Fruit fly (Drosophila melanogaster): Measurements from ENCODE around the gene Tgs1.

The Tgs1 gene

DNA sequence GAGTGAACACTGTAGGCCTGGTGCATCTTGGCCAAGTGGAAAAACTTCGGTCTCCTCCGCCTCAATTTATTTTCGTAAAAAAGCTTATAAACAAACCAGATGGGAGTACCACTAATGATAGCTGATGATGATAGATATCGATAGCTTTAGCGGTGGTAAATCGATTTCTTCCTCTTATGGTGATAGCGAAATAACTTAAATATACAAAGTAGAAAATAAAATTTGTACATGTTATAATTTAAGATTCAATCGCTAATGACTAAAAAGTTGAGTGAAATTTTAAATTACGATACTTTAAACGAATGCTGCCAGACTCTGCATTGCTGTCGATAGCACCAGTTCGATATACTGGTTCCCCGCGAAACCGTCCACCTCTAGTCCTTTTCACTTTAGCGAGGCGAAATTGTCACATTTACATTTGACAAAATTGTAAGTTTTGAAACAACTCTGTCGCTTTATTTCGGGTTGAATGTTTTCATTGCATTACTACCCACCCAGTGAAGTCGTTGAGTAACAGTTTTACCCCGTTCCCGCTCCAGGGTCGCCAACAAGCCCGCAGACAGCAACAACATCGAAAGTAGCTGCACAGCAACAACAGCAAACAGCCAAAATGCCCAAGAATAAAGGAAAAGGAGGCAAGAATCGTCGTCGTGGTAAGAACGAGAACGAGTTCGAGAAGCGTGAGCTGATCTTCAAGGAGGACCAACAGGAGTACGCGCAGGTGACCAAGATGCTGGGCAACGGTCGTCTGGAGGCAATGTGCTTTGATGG, 19.2 kb downstream of the Tgs1 start, which contains the start of the genes Vps39 and eIF1A (continued):
- TF ChIP-seq Oaz (GFP tag; IDR thresholded peaks at IDR 0.05) = no peak
- no peak for TF ChIP-seq Sox100B (GFP tag; optimal IDR thresholded peaks at IDR 0.05)
- peak; percentile 36 for TF ChIP-seq CG13424 (tag; optimal IDR thresholded peaks at IDR 0.05)
- no peak for TF ChIP-seq psq (GFP tag; optimal IDR thresholded peaks at IDR 0.05)
- TF ChIP-seq CG13287 (GFP tag; IDR thresholded peaks at IDR 0.05; ENCODE audit: partially characterized antibody) = peak; percentile 93
- TF ChIP-seq CG18011 (GFP tag; optimal IDR thresholded peaks at IDR 0.05) = no peak
- TF ChIP-seq sc (optimal IDR thresholded peaks at IDR 0.05) = no peak
- TF ChIP-seq sc (GFP tag; optimal IDR thresholded peaks at IDR 0.05) = no peak
- no peak for TF ChIP-seq CG17359 (tag; optimal IDR thresholded peaks at IDR 0.05)
- no peak for TF ChIP-seq exex (tag; optimal IDR thresholded peaks at IDR 0.05)
- no peak for TF ChIP-seq grn (GFP tag; optimal IDR thresholded peaks at IDR 0.05)
- no peak for TF ChIP-seq croc (GFP tag; conservative IDR thresholded peaks at IDR 0.05)
- TF ChIP-seq CG10543 (GFP tag; optimal IDR thresholded peaks at IDR 0.05) = peak; percentile 15
- no peak for TF ChIP-seq gem (tag; optimal IDR thresholded peaks at IDR 0.05)
- no peak for TF ChIP-seq ci (GFP tag; IDR thresholded peaks at IDR 0.05)
- TF ChIP-seq HLH54F (GFP tag; optimal IDR thresholded peaks at IDR 0.05) = peak; percentile 43
- TF ChIP-seq Dek (tag; optimal IDR thresholded peaks at IDR 0.05) = peak; percentile 4
- TF ChIP-seq CG10366 (GFP tag; IDR thresholded peaks at IDR 0.05) = no peak; the same call in 1 of the 2 replicates
- TF ChIP-seq chm (GFP tag; IDR thresholded peaks at IDR 0.05) = no peak
- no peak for TF ChIP-seq tio (GFP tag; optimal IDR thresholded peaks at IDR 0.05)
- TF ChIP-seq CG12659 (GFP tag; optimal IDR thresholded peaks at IDR 0.05) = peak; percentile 73
- no peak for TF ChIP-seq Blimp-1 (GFP tag; optimal IDR thresholded peaks at IDR 0.05)
- TF ChIP-seq CG4360 (GFP tag; IDR thresholded peaks at IDR 0.05) = peak; percentile 72; the same call in 1 of the 2 replicates
- TF ChIP-seq CG11560 (tag; IDR thresholded peaks at IDR 0.05) = no peak
- TF ChIP-seq gcm (GFP tag; optimal IDR thresholded peaks at IDR 0.05) = no peak
- no peak for TF ChIP-seq ftz-f1 (GFP tag; optimal IDR thresholded peaks at IDR 0.05)
- peak; percentile 84 for TF ChIP-seq Doc3 (GFP tag; IDR thresholded peaks at IDR 0.05; ENCODE audit: partially characterized antibody)
- TF ChIP-seq ash1 (GFP tag; optimal IDR thresholded peaks at IDR 0.05) = no peak
- no peak for TF ChIP-seq fd102C (GFP tag; optimal IDR thresholded peaks at IDR 0.05)
- no peak for TF ChIP-seq peb (GFP tag; IDR thresholded peaks at IDR 0.05)
- peak; percentile 16 for TF ChIP-seq NfI (GFP tag; optimal IDR thresholded peaks at IDR 0.05)
- TF ChIP-seq tap (tag; optimal IDR thresholded peaks at IDR 0.05) = no peak
- no peak for TF ChIP-seq MTF-1 (GFP tag; optimal IDR thresholded peaks at IDR 0.05; ENCODE audit: borderline replicate concordance)
- no peak for TF ChIP-seq Elba2 (GFP tag; optimal IDR thresholded peaks at IDR 0.05)
- TF ChIP-seq Stat92E (GFP tag; optimal IDR thresholded peaks at IDR 0.05) = no peak
- TF ChIP-seq Taf1 (GFP tag; IDR thresholded peaks at IDR 0.05) = no peak
- TF ChIP-seq Awh (GFP tag; IDR thresholded peaks at IDR 0.05) = no peak
- TF ChIP-seq Atf6 (GFP tag; IDR thresholded peaks at IDR 0.05) = no peak
- TF ChIP-seq fu2 (GFP tag; optimal IDR thresholded peaks at IDR 0.05) = no peak
- TF ChIP-seq ranshi (GFP tag; IDR thresholded peaks at IDR 0.05) = no peak
- peak; percentile 42 for TF ChIP-seq zen (tag; optimal IDR thresholded peaks at IDR 0.05)
- peak; percentile 82 for TF ChIP-seq pzg (GFP tag; optimal IDR thresholded peaks at IDR 0.05)
- TF ChIP-seq grau (tag; optimal IDR thresholded peaks at IDR 0.05) = no peak
- no peak for TF ChIP-seq Gsc (GFP tag; IDR thresholded peaks at IDR 0.05)
- TF ChIP-seq trem (tag; optimal IDR thresholded peaks at IDR 0.05) = peak; percentile 95
- TF ChIP-seq Side (GFP tag; optimal IDR thresholded peaks at IDR 0.05) = no peak
- peak; percentile 60; the same call in 1 of the 4 replicates for TF ChIP-seq chinmo (GFP tag; IDR thresholded peaks at IDR 0.05; ENCODE audit: partially characterized antibody)
- no peak for TF ChIP-seq usp (GFP tag; optimal IDR thresholded peaks at IDR 0.05)
- TF ChIP-seq CG14710 (tag; optimal IDR thresholded peaks at IDR 0.05) = peak; percentile 67
